Fruit fly (Drosophila melanogaster) Kc167 (cell line): ENCODE results near the gene Ddr.

ENCODE experiments used
- Myc ChIP-seq: fragments of >200 bp; optimal IDR thresholded peaks from 2 replicates; lab custom pipeline; 2017; ENCODE audit warnings: missing external identifiers
- Sin3A ChIP-seq: fragments of >200 bp; optimal IDR thresholded peaks from 2 replicates; lab custom pipeline; 2018; ENCODE audit warnings: missing external identifiers
- h ChIP-seq: fragments of >200 bp; optimal IDR thresholded peaks from 3 replicates; lab custom pipeline; 2018; ENCODE audit warnings: missing external identifiers
- insv ChIP-seq: fragments of >200 bp; optimal IDR thresholded peaks from 3 replicates; lab custom pipeline; 2018; ENCODE audit warnings: missing external identifiers
- psq ChIP-seq: fragments of >200 bp; optimal IDR thresholded peaks from 2 replicates; lab custom pipeline; 2017; ENCODE audit warnings: missing external identifiers
- ttk ChIP-seq: sonication (Bioruptor generic); optimal IDR thresholded peaks from 2 replicates; lab custom pipeline; 2017; ENCODE audit warnings: missing external identifiers

Ddr gene

dm6 chr2L:6291605-6292004, 38.7 kb downstream of the Ddr start:
- TF ChIP-seq psq (no peak), Myc (lab: Kevin White, UChicago) (no peak), insv (lab: Kevin White, UChicago) (no peak), h (lab: Kevin White, UChicago) (no peak), ttk (lab: Kevin White, UChicago) (no peak), Sin3A (no peak)

dm6 chr2L:6301616-6302015, 48.7 kb downstream of the Ddr start:
- TF ChIP-seq Myc (lab: Kevin White, UChicago) (no peak), psq (no peak), Sin3A (no peak), h (lab: Kevin White, UChicago) (no peak), ttk (lab: Kevin White, UChicago) (no peak), insv (lab: Kevin White, UChicago) (no peak)

- TF ChIP-seq Myc (lab: Kevin White, UChicago) (no peak), psq (no peak), h (lab: Kevin White, UChicago) (no peak), ttk (lab: Kevin White, UChicago) (no peak), insv (lab: Kevin White, UChicago) (no peak), Sin3A (no peak)
Observed at dm6 chr2L:6306895-6307294, 54.0 kb downstream of the Ddr start.

- TF ChIP-seq h (lab: Kevin White, UChicago) (no peak), insv (lab: Kevin White, UChicago) (no peak), ttk (lab: Kevin White, UChicago) (no peak), psq (no peak), Sin3A (no peak), Myc (lab: Kevin White, UChicago) (no peak)
Observed at dm6 chr2L:6308651-6309050, 55.7 kb downstream of the Ddr start, which contains the start of the genes CG43922 and CG13984. Gene CG43922, minus strand, starts transcription at chr2L:6308751. Gene CG13984, plus strand, starts transcription at chr2L:6308819.

dm6 chr2L:6309879-6310278, 57.0 kb downstream of the Ddr start:
- TF ChIP-seq ttk (lab: Kevin White, UChicago) = no peak
- no peak for TF ChIP-seq psq
- TF ChIP-seq Myc (lab: Kevin White, UChicago) = no peak
- TF ChIP-seq insv (lab: Kevin White, UChicago) = no peak
- TF ChIP-seq Sin3A = no peak
- no peak for TF ChIP-seq h (lab: Kevin White, UChicago)

- TF ChIP-seq Myc (lab: Kevin White, UChicago) (no peak), insv (lab: Kevin White, UChicago) (no peak), ttk (lab: Kevin White, UChicago) (no peak), Sin3A (no peak), h (lab: Kevin White, UChicago) (no peak), psq (no peak)
Observed at dm6 chr2L:6319068-6319467, 66.1 kb downstream of the Ddr start.

dm6 chr2L:6323536-6324385, 70.8 kb downstream of the Ddr start, which contains the start of gene PDZ-GEF:
Gene PDZ-GEF, plus strand, starts transcription at chr2L:6323767.
- TF ChIP-seq h (lab: Kevin White, UChicago) = no peak
- TF ChIP-seq ttk (lab: Kevin White, UChicago) = no peak
- TF ChIP-seq Myc (lab: Kevin White, UChicago) = no peak
- TF ChIP-seq insv (lab: Kevin White, UChicago) = no peak
- TF ChIP-seq psq = no peak
- no peak for TF ChIP-seq Sin3A

- TF ChIP-seq Sin3A (no peak), Myc (lab: Kevin White, UChicago) (no peak), h (lab: Kevin White, UChicago) (no peak), psq (no peak), ttk (lab: Kevin White, UChicago) (no peak), insv (lab: Kevin White, UChicago) (no peak)
Observed at dm6 chr2L:6324386-6324744, 71.4 kb downstream of the Ddr start.

dm6 chr2L:6337843-6338366, 85.0 kb downstream of the Ddr start:
- TF ChIP-seq h (lab: Kevin White, UChicago) (no peak), Sin3A (no peak), Myc (lab: Kevin White, UChicago) (no peak), psq (no peak), insv (lab: Kevin White, UChicago) (no peak), ttk (lab: Kevin White, UChicago) (no peak)

dm6 chr2L:6338367-6338975, 85.5 kb downstream of the Ddr start, which contains the start of the genes Pez and Cpr:
Gene Pez, minus strand, starts transcription at chr2L:6338671.
Gene Cpr, plus strand, starts transcription at chr2L:6338836.
- TF ChIP-seq ttk (lab: Kevin White, UChicago) (no peak), insv (lab: Kevin White, UChicago) (no peak), psq (no peak), h (lab: Kevin White, UChicago) (no peak), Myc (lab: Kevin White, UChicago) (no peak), Sin3A (no peak)

dm6 chr2L:6339010-6339897, 86.3 kb downstream of the Ddr start:
- no peak for TF ChIP-seq Sin3A
- no peak for TF ChIP-seq insv (lab: Kevin White, UChicago)
- TF ChIP-seq ttk (lab: Kevin White, UChicago) = no peak
- TF ChIP-seq psq = no peak
- TF ChIP-seq Myc (lab: Kevin White, UChicago) = no peak
- TF ChIP-seq h (lab: Kevin White, UChicago) = no peak
